Worm (Caenorhabditis elegans) whole organism, early embryonic: Measurements from ENCODE around the gene B0454.26.

Source experiments
- B0310.2 ChIP-seq: sonication (generic microtip); optimal IDR thresholded peaks from 2 replicates; lab custom pipeline; 2016; ENCODE audit warnings: mild to moderate bottlenecking, missing genetic modification characterization, missing compliant biosample characterization
- ama-1 ChIP-seq: fragments of 150-350 bp; optimal IDR thresholded peaks from 2 replicates; lab custom pipeline; 2014
- ceh-13 ChIP-seq: fragments of 200-800 bp; sonication (Bioruptor generic); optimal IDR thresholded peaks from 2 replicates; lab custom pipeline; 2018; ENCODE audit warnings: mild to moderate bottlenecking, missing genetic modification characterization, missing compliant biosample characterization
- ceh-36 ChIP-seq: sonication (generic microtip); optimal IDR thresholded peaks from 2 replicates; lab custom pipeline; 2016; ENCODE audit warnings: missing genetic modification characterization, inconsistent platforms, missing compliant biosample characterization
- ets-7 ChIP-seq: sonication (generic microtip); optimal IDR thresholded peaks from 2 replicates; lab custom pipeline; 2016; ENCODE audit warnings: missing genotype, missing genetic modification characterization, missing compliant biosample characterization
- flt-1 ChIP-seq: fragments of 200-800 bp; sonication (Bioruptor generic); IDR thresholded peaks from 2 replicates; pipeline ENCODE4 v1.3.6; 2022; ENCODE audit warnings: missing genetic modification characterization, missing compliant biosample characterization
- hmg-4 ChIP-seq: fragments of 200-800 bp; sonication (Bioruptor generic); optimal IDR thresholded peaks from 2 replicates; lab custom pipeline; 2018; ENCODE audit warnings: mild to moderate bottlenecking, missing genetic modification characterization, missing compliant biosample characterization
- sea-1 ChIP-seq: fragments of 200-800 bp; sonication (Bioruptor generic); conservative IDR thresholded peaks from 2 replicates; pipeline ENCODE4 v1.3.6; 2022; ENCODE audit warnings: missing genetic modification characterization, missing compliant biosample characterization
- tbx-37 ChIP-seq: fragments of 200-800 bp; sonication (Bioruptor generic); conservative IDR thresholded peaks from 2 replicates; pipeline ENCODE4 v1.3.6; 2022; ENCODE audit warnings: missing genetic modification reagents, missing genetic modification characterization, missing compliant biosample characterization
- tra-4 ChIP-seq: sonication (generic microtip); optimal IDR thresholded peaks from 2 replicates; lab custom pipeline; 2017; ENCODE audit warnings: missing genetic modification characterization, missing compliant biosample characterization

- TF ChIP-seq ama-1 (no peak), sea-1 (no peak), flt-1 (GFP tag; lab: Robert Waterston, UW) (no peak), ets-7 (no peak), B0310.2 (tag; lab: Kevin White, UChicago) (no peak), ceh-13 (GFP tag; lab: Kevin White, UChicago) (no peak), tbx-37 (GFP tag; lab: Robert Waterston, UW) (no peak), tra-4 (no peak), hmg-4 (no peak), ceh-36 (tag; lab: Kevin White, UChicago) (no peak)
Observed at ce11 chrII:3061605-3062004, 23.3 kb upstream of the B0454.26 start.
